Fruit fly (Drosophila melanogaster) whole organism, embryonic: ENCODE results near the gene Slimp.
A peak's percentile ranks its signal among the peaks of the same experiment; 100 is the strongest.

Experiments
- B-H1 ChIP-seq: fragments of 200-800 bp; sonication (Bioruptor generic); IDR thresholded peaks from 3 replicates; pipeline ENCODE4 v1.3.6; 2022; ENCODE audit warnings: missing biosample characterization, missing genetic modification characterization
- B-H2 ChIP-seq: fragments of 200-800 bp; sonication (Bioruptor generic); optimal IDR thresholded peaks from 2 replicates; lab custom pipeline; 2018; ENCODE audit warnings: missing biosample characterization, mild to moderate bottlenecking, missing genetic modification characterization
- BEAF-32 ChIP-seq: fragments of 200-800 bp; sonication (Bioruptor generic); optimal IDR thresholded peaks from 3 replicates; lab custom pipeline; 2017; ENCODE audit warnings: missing biosample characterization, missing genetic modification characterization, mild to moderate bottlenecking, moderate library complexity, missing genetic modification reagents
- CG10147 ChIP-seq: fragments of 200-800 bp; sonication (Bioruptor generic); optimal IDR thresholded peaks from 2 replicates; lab custom pipeline; 2019; ENCODE audit warnings: missing biosample characterization, mild to moderate bottlenecking, missing genetic modification characterization, moderate library complexity
- CG1024 ChIP-seq: fragments of 200-800 bp; sonication (Bioruptor generic); IDR thresholded peaks from 2 replicates; pipeline ENCODE4 v1.3.6; 2022; ENCODE audit warnings: missing biosample characterization, missing genetic modification characterization
- CG10959 ChIP-seq: fragments of 200-800 bp; sonication (Bioruptor generic); IDR thresholded peaks from 2 replicates; pipeline ENCODE4 v1.3.6; 2022; ENCODE audit warnings: missing biosample characterization, missing genetic modification characterization
- CG11560 ChIP-seq: fragments of 200-800 bp; sonication (Bioruptor generic); IDR thresholded peaks from 3 replicates; pipeline ENCODE4 v1.3.6; 2022; ENCODE audit warnings: missing biosample characterization, missing genetic modification characterization
- CG12104 ChIP-seq: fragments of 200-800 bp; sonication (Bioruptor generic); optimal IDR thresholded peaks from 3 replicates; lab custom pipeline; 2016; ENCODE audit warnings: missing biosample characterization, missing genetic modification characterization
- CG15073 ChIP-seq: fragments of 200-800 bp; sonication (Bioruptor generic); optimal IDR thresholded peaks from 2 replicates; lab custom pipeline; 2016; ENCODE audit warnings: missing biosample characterization, missing genetic modification characterization
- CG1602 ChIP-seq: fragments of 200-800 bp; sonication (Bioruptor generic); optimal IDR thresholded peaks from 3 replicates; lab custom pipeline; 2016; ENCODE audit warnings: missing biosample characterization, missing genetic modification characterization
- CG18262 ChIP-seq: fragments of 200-800 bp; optimal IDR thresholded peaks from 3 replicates; lab custom pipeline; 2019; ENCODE audit warnings: missing biosample characterization, mild to moderate bottlenecking, missing genetic modification characterization, moderate library complexity
- CG2120 ChIP-seq: fragments of 200-800 bp; sonication (Bioruptor generic); optimal IDR thresholded peaks from 3 replicates; lab custom pipeline; 2016; ENCODE audit warnings: missing biosample characterization, missing genetic modification characterization
- CG32767 ChIP-seq: fragments of 200-800 bp; sonication (Bioruptor generic); IDR thresholded peaks from 2 replicates; pipeline ENCODE4 v1.3.6; 2022; ENCODE audit warnings: missing biosample characterization, missing genetic modification characterization
- CG3407 ChIP-seq: fragments of 200-800 bp; sonication (Bioruptor generic); optimal IDR thresholded peaks from 2 replicates; lab custom pipeline; 2018; ENCODE audit warnings: missing biosample characterization, mild to moderate bottlenecking, missing genetic modification characterization
- CG4328 ChIP-seq: fragments of 200-800 bp; sonication (Bioruptor generic); optimal IDR thresholded peaks from 3 replicates; lab custom pipeline; 2017; ENCODE audit warnings: missing biosample characterization, missing genetic modification reagents, missing genetic modification characterization
- CG4730 ChIP-seq: fragments of 200-800 bp; sonication (Bioruptor generic); IDR thresholded peaks from 2 replicates; pipeline ENCODE4 v1.3.6; 2022; ENCODE audit warnings: missing biosample characterization, missing genetic modification characterization
- CG7357 ChIP-seq: fragments of 200-800 bp; sonication (Bioruptor generic); IDR thresholded peaks from 3 replicates; pipeline ENCODE4 v1.3.6; 2022; ENCODE audit warnings: missing biosample characterization, missing genetic modification characterization
- CG9215 ChIP-seq: fragments of 200-800 bp; sonication (Bioruptor generic); IDR thresholded peaks from 2 replicates; pipeline ENCODE4 v1.3.6; 2022; ENCODE audit warnings: missing biosample characterization, missing genetic modification characterization
- CG9609 ChIP-seq: fragments of 200-800 bp; sonication (Bioruptor generic); optimal IDR thresholded peaks from 3 replicates; lab custom pipeline; 2016; ENCODE audit warnings: missing biosample characterization, missing genetic modification characterization
- CG9932 ChIP-seq: fragments of 200-800 bp; sonication (Bioruptor generic); IDR thresholded peaks from 2 replicates; pipeline ENCODE4 v1.3.6; 2022; ENCODE audit warnings: missing biosample characterization, missing genetic modification characterization
- Dll ChIP-seq: fragments of 200-800 bp; sonication (Bioruptor generic); IDR thresholded peaks from 4 replicates; pipeline ENCODE4 v1.3.6; 2022; ENCODE audit warnings: missing biosample characterization, missing genetic modification characterization; ENCODE audit not compliant: partially characterized antibody
- GATAe ChIP-seq: fragments of 200-800 bp; sonication (Bioruptor generic); conservative IDR thresholded peaks from 2 replicates; pipeline ENCODE4 v1.3.6; 2022; ENCODE audit warnings: missing biosample characterization, missing genetic modification characterization
- Hr78 ChIP-seq, 2 experiments: fragments of 200-800 bp in 1 of 2; fragments of >200 bp in 1 of 2; sonication (Bioruptor generic) in 1 of 2; optimal IDR thresholded peaks; 2 replicates each; lab custom pipeline; 2017 to 2019; ENCODE audit warnings: missing biosample characterization in 2 of 2, missing genetic modification characterization in 2 of 2, mild to moderate bottlenecking in 1 of 2, moderate library complexity in 1 of 2
- Jarid2 ChIP-seq: fragments of 200-800 bp; sonication (Bioruptor generic); optimal IDR thresholded peaks from 3 replicates; lab custom pipeline; 2017; ENCODE audit warnings: mild to moderate bottlenecking, missing biosample characterization, missing genetic modification reagents, missing genetic modification characterization
- Lhr ChIP-seq: fragments of 200-800 bp; sonication (Bioruptor generic); optimal IDR thresholded peaks from 3 replicates; lab custom pipeline; 2017; ENCODE audit warnings: mild to moderate bottlenecking, missing biosample characterization, missing genetic modification reagents, missing genetic modification characterization
- MBD-R2 ChIP-seq: fragments of 200-800 bp; sonication (Bioruptor generic); IDR thresholded peaks from 2 replicates; pipeline ENCODE4 v1.3.6; 2022; ENCODE audit warnings: missing biosample characterization, missing genetic modification characterization
- Meics ChIP-seq: fragments of 200-800 bp; sonication (Bioruptor generic); optimal IDR thresholded peaks from 2 replicates; lab custom pipeline; 2017; ENCODE audit warnings: missing biosample characterization, mild to moderate bottlenecking, missing genetic modification characterization
- Nf-YA ChIP-seq: fragments of 200-800 bp; sonication (Bioruptor generic); IDR thresholded peaks from 2 replicates; pipeline ENCODE4 v1.3.6; 2022; ENCODE audit warnings: missing biosample characterization, missing genetic modification characterization
- Opbp ChIP-seq: fragments of 200-800 bp; sonication (Bioruptor generic); IDR thresholded peaks from 3 replicates; pipeline ENCODE4 v1.3.6; 2022; ENCODE audit warnings: missing biosample characterization, missing genetic modification characterization; ENCODE audit not compliant: partially characterized antibody
- Sox102F ChIP-seq: fragments of 200-800 bp; sonication (Bioruptor generic); optimal IDR thresholded peaks from 2 replicates; lab custom pipeline; 2018; ENCODE audit warnings: missing biosample characterization, mild to moderate bottlenecking, missing genetic modification characterization, moderate library complexity
- Ssrp ChIP-seq: fragments of 200-800 bp; sonication (Bioruptor generic); optimal IDR thresholded peaks from 2 replicates; lab custom pipeline; 2018; ENCODE audit warnings: missing biosample characterization, mild to moderate bottlenecking, missing genetic modification characterization, moderate library complexity
- Tbp ChIP-seq: fragments of >200 bp; optimal IDR thresholded peaks from 2 replicates; lab custom pipeline; 2018; ENCODE audit warnings: missing biosample characterization, missing genetic modification characterization
- aop ChIP-seq: fragments of 200-800 bp; sonication (Bioruptor generic); IDR thresholded peaks from 2 replicates; pipeline ENCODE4 v1.3.6; 2022; ENCODE audit warnings: missing biosample characterization, missing genetic modification characterization
- ap ChIP-seq: fragments of 200-800 bp; sonication (Bioruptor generic); IDR thresholded peaks from 2 replicates; pipeline ENCODE4 v1.3.6; 2022; ENCODE audit warnings: missing biosample characterization, missing genetic modification characterization
- chm ChIP-seq: fragments of 200-800 bp; sonication (Bioruptor generic); IDR thresholded peaks from 2 replicates; pipeline ENCODE4 v1.3.6; 2022; ENCODE audit warnings: missing biosample characterization, missing genetic modification characterization
- dati ChIP-seq: fragments of 200-800 bp; sonication (Bioruptor generic); IDR thresholded peaks from 2 replicates; pipeline ENCODE4 v1.3.6; 2022; ENCODE audit warnings: missing biosample characterization, missing genetic modification characterization
- fd96Cb ChIP-seq: fragments of 200-800 bp; sonication (Bioruptor generic); optimal IDR thresholded peaks from 2 replicates; lab custom pipeline; 2018; ENCODE audit warnings: missing biosample characterization, mild to moderate bottlenecking, missing genetic modification characterization, moderate library complexity
- h ChIP-seq: fragments of >200 bp; optimal IDR thresholded peaks from 2 replicates; lab custom pipeline; 2017
- hkb ChIP-seq, 2 experiments: fragments of 200-800 bp in 1 of 2; fragments of >200 bp in 1 of 2; sonication (Bioruptor generic) in 1 of 2; IDR thresholded peaks in 1 of 2; optimal IDR thresholded peaks in 1 of 2; 2 replicates each; pipeline versions ENCODE4 v1.3.6 to Lab custom; 2017 to 2022; ENCODE audit warnings: missing biosample characterization in 1 of 2, missing genetic modification characterization in 1 of 2
- jing ChIP-seq: fragments of 200-800 bp; sonication (Bioruptor generic); optimal IDR thresholded peaks from 2 replicates; lab custom pipeline; 2018; ENCODE audit warnings: missing biosample characterization, mild to moderate bottlenecking, missing genetic modification characterization
- p53 ChIP-seq: fragments of 200-800 bp; sonication (Bioruptor generic); optimal IDR thresholded peaks from 2 replicates; lab custom pipeline; 2016; ENCODE audit warnings: missing biosample characterization, missing genetic modification characterization
- pfk ChIP-seq: fragments of 200-800 bp; sonication (Bioruptor generic); optimal IDR thresholded peaks from 2 replicates; lab custom pipeline; 2018; ENCODE audit warnings: missing biosample characterization, mild to moderate bottlenecking, missing genetic modification characterization, moderate library complexity
- pho ChIP-seq: fragments of 200-800 bp; sonication (Bioruptor generic); optimal IDR thresholded peaks from 2 replicates; lab custom pipeline; 2016; ENCODE audit warnings: missing biosample characterization, missing genetic modification characterization
- salm ChIP-seq: fragments of 200-800 bp; sonication (Bioruptor generic); optimal IDR thresholded peaks from 2 replicates; lab custom pipeline; 2018; ENCODE audit warnings: missing biosample characterization, mild to moderate bottlenecking, missing genetic modification characterization
- sc ChIP-seq, 3 experiments: fragments of >200 bp in 2 of 3; fragments of 200-800 bp in 1 of 3; sonication (Bioruptor generic) in 1 of 3; optimal IDR thresholded peaks; 2 replicates in 2 of 3; 3 replicates in 1 of 3; lab custom pipeline; 2017; ENCODE audit warnings: mild to moderate bottlenecking in 1 of 3, missing biosample characterization in 1 of 3, missing genetic modification characterization in 1 of 3, missing genetic modification reagents in 1 of 3
- sens ChIP-seq: fragments of 200-800 bp; sonication (Bioruptor generic); peaks from one replicate; lab custom pipeline; 2016; ENCODE audit warnings: missing biosample characterization, missing genetic modification characterization
- slbo ChIP-seq: fragments of 200-800 bp; sonication (Bioruptor generic); IDR thresholded peaks from 2 replicates; pipeline ENCODE4 v1.3.6; 2022; ENCODE audit warnings: missing biosample characterization, missing genetic modification characterization
- stwl ChIP-seq: fragments of 200-800 bp; sonication (Bioruptor generic); optimal IDR thresholded peaks from 3 replicates; lab custom pipeline; 2018; ENCODE audit warnings: missing biosample characterization, mild to moderate bottlenecking, missing genetic modification characterization, moderate library complexity

Slimp gene

DNA sequence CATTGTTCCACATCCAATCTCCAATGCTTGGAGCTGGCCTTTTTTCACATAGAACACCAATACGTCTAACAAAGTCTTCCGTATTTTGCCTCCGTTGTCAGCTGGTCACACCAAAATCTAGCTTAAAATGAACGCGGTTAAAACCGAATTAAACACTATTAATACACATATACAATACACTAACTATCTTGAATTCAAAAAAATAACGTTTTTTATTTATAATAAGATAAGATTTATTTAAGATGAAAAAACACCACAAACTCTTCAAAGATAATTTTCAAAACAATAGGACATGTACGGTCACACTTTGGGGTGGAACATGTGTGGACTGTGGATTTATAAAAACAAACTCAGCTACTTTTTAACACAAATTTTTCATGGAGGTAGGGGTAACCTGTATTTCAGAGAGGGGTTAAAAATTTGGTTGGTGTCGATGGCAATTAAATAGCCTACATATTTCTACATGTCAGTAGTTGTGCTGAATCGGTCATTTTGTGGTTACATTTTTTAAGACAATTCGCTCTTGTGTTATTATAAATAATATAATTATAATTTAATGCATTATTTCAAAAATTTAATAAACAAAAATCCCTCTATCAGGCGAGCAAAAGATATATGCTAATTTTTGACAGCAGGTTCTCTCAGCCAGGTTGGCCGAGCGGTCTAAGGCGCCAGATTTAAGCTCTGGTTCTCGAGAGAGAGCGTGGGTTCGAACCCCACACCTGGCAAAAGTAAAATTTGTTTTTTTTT lies 36.3 kb downstream of the Slimp start, which contains the start of gene CG13605 (continued):
- peak; percentile 63 for TF ChIP-seq Ssrp (tag; lab: Kevin White, UChicago)
- TF ChIP-seq Opbp: peak; percentile 64; the same call in 2 of the 3 replicates
- peak; percentile 48; the same call in 1 of the 2 replicates for TF ChIP-seq CG4730 (GFP tag; lab: Robert Waterston, UW)
- peak; percentile 93 for TF ChIP-seq Meics (GFP tag; lab: Kevin White, UChicago)
- TF ChIP-seq CG7357 (GFP tag; lab: Robert Waterston, UW): no peak
- peak; percentile 79 for TF ChIP-seq sens
- peak; percentile 53 for TF ChIP-seq Jarid2 (GFP tag; lab: Kevin White, UChicago)
- no peak for TF ChIP-seq CG10959 (GFP tag; lab: Robert Waterston, UW)
- 0 out of 2 replicates have a peak, but pooled peaks have one; percentile 21 for TF ChIP-seq Nf-YA
- TF ChIP-seq Hr78 (GFP tag; optimal IDR thresholded peaks at IDR 0.05; lab: Kevin White, UChicago): no peak
- TF ChIP-seq chm (GFP tag; lab: Robert Waterston, UW): peak; percentile 75; the same call in 1 of the 2 replicates
- TF ChIP-seq hkb (optimal IDR thresholded peaks at IDR 0.05; lab: Kevin White, UChicago): no peak
- TF ChIP-seq hkb (GFP tag; IDR thresholded peaks at IDR 0.05; lab: Robert Waterston, UW): peak; percentile 81
- peak; percentile 70 for TF ChIP-seq fd96Cb (tag; lab: Kevin White, UChicago)
- no peak for TF ChIP-seq GATAe (GFP tag; lab: Robert Waterston, UW)
- TF ChIP-seq jing (GFP tag; lab: Kevin White, UChicago): peak; percentile 6
- peak; percentile 43; the same call in 1 of the 2 replicates for TF ChIP-seq aop (GFP tag; lab: Robert Waterston, UW)
- TF ChIP-seq CG9215 (GFP tag; lab: Robert Waterston, UW): peak; percentile 24; the same call in 1 of the 2 replicates
- peak; percentile 45 for TF ChIP-seq Lhr
- TF ChIP-seq CG10147 (GFP tag; lab: Kevin White, UChicago): peak; percentile 79
- peak; percentile 48; the same call in 1 of the 2 replicates for TF ChIP-seq MBD-R2 (GFP tag; lab: Robert Waterston, UW)
- peak; percentile 57 for TF ChIP-seq B-H2 (GFP tag; lab: Kevin White, UChicago)
- TF ChIP-seq CG18262 (tag; lab: Kevin White, UChicago): peak; percentile 75
- TF ChIP-seq CG9932: peak; percentile 81
- TF ChIP-seq CG11560 (tag; lab: Robert Waterston, UW): no peak
- TF ChIP-seq Sox102F (GFP tag; lab: Kevin White, UChicago): peak; percentile 82
- TF ChIP-seq p53 (GFP tag; lab: Kevin White, UChicago): no peak
- TF ChIP-seq slbo (GFP tag; lab: Robert Waterston, UW): peak; percentile 86
- TF ChIP-seq BEAF-32 (GFP tag; lab: Kevin White, UChicago): peak; percentile 37
- peak; percentile 55 for TF ChIP-seq stwl (tag; lab: Kevin White, UChicago)
- TF ChIP-seq CG12104: peak; percentile 40
- TF ChIP-seq salm: peak; percentile 63
- no peak for TF ChIP-seq h
- TF ChIP-seq CG15073: no peak
- no peak for TF ChIP-seq Tbp (GFP tag; lab: Kevin White, UChicago)
- TF ChIP-seq CG9609: peak; percentile 53
- no peak for TF ChIP-seq pfk (GFP tag; lab: Kevin White, UChicago)
- 0 out of 2 replicates have a peak, but pooled peaks have one; percentile 42 for TF ChIP-seq dati (GFP tag; lab: Robert Waterston, UW)
- TF ChIP-seq CG1602: peak; percentile 27
- TF ChIP-seq CG32767 (GFP tag; lab: Robert Waterston, UW): no peak
- peak; percentile 51; the same call in 3 of the 4 replicates for TF ChIP-seq Dll (GFP tag; lab: Robert Waterston, UW)
- TF ChIP-seq B-H1 (GFP tag; lab: Robert Waterston, UW): peak; percentile 59; the same call in 2 of the 3 replicates
- TF ChIP-seq CG2120 (GFP tag; lab: Kevin White, UChicago): peak; percentile 84
- peak; percentile 58 for TF ChIP-seq ap
- no peak for TF ChIP-seq sc (optimal IDR thresholded peaks at IDR 0.05; lab: Kevin White, UChicago)
- peak; percentile 58 for TF ChIP-seq sc (GFP tag; optimal IDR thresholded peaks at IDR 0.05; lab: Kevin White, UChicago)
- TF ChIP-seq CG3407 (GFP tag; lab: Kevin White, UChicago): peak; percentile 9
- peak; percentile 58 for TF ChIP-seq CG4328 (GFP tag; lab: Kevin White, UChicago)
- TF ChIP-seq CG1024 (GFP tag; lab: Robert Waterston, UW): peak; percentile 12; the same call in 1 of the 2 replicates
- no peak for TF ChIP-seq pho (GFP tag; lab: Kevin White, UChicago)
